Worm (Caenorhabditis elegans) whole organism, early embryonic: ENCODE measurements around the gene pqn-76.
"Not testable (repeated sequence)": the region's sequence is repeated elsewhere in the genome, so short reads cannot be mapped to it uniquely, and the experiment has no call there.

ENCODE experiments used
- B0310.2 ChIP-seq: sonication (generic microtip); optimal IDR thresholded peaks from 2 replicates; lab custom pipeline; 2016; ENCODE audit warnings: mild to moderate bottlenecking, missing genetic modification characterization, missing compliant biosample characterization
- F13C5.2 ChIP-seq: sonication (generic microtip); optimal IDR thresholded peaks from 2 replicates; lab custom pipeline; 2017; ENCODE audit warnings: mild to moderate bottlenecking, missing genetic modification characterization, inconsistent platforms, missing compliant biosample characterization
- aly-1 ChIP-seq: sonication (generic microtip); optimal IDR thresholded peaks from 2 replicates; lab custom pipeline; 2016; ENCODE audit warnings: missing genetic modification characterization, missing compliant biosample characterization
- ama-1 ChIP-seq: fragments of 150-350 bp; optimal IDR thresholded peaks from 2 replicates; lab custom pipeline; 2014
- ceh-13 ChIP-seq: fragments of 200-800 bp; sonication (Bioruptor generic); optimal IDR thresholded peaks from 2 replicates; lab custom pipeline; 2018; ENCODE audit warnings: mild to moderate bottlenecking, missing genetic modification characterization, missing compliant biosample characterization
- ceh-36 ChIP-seq: sonication (generic microtip); optimal IDR thresholded peaks from 2 replicates; lab custom pipeline; 2016; ENCODE audit warnings: missing genetic modification characterization, inconsistent platforms, missing compliant biosample characterization
- ets-7 ChIP-seq: sonication (generic microtip); optimal IDR thresholded peaks from 2 replicates; lab custom pipeline; 2016; ENCODE audit warnings: missing genotype, missing genetic modification characterization, missing compliant biosample characterization
- flt-1 ChIP-seq: fragments of 200-800 bp; sonication (Bioruptor generic); IDR thresholded peaks from 2 replicates; pipeline ENCODE4 v1.3.6; 2022; ENCODE audit warnings: missing genetic modification characterization, missing compliant biosample characterization
- hmbx-1 ChIP-seq: sonication (generic microtip); optimal IDR thresholded peaks from 2 replicates; lab custom pipeline; 2016; ENCODE audit warnings: mild to moderate bottlenecking, missing genetic modification characterization, missing compliant biosample characterization
- hmg-4 ChIP-seq: fragments of 200-800 bp; sonication (Bioruptor generic); optimal IDR thresholded peaks from 2 replicates; lab custom pipeline; 2018; ENCODE audit warnings: mild to moderate bottlenecking, missing genetic modification characterization, missing compliant biosample characterization
- hnd-1 ChIP-seq: sonication (generic microtip); optimal IDR thresholded peaks from 2 replicates; lab custom pipeline; 2016; ENCODE audit warnings: missing genetic modification characterization, missing compliant biosample characterization
- pes-1 ChIP-seq: fragments of 200-800 bp; sonication (Bioruptor generic); IDR thresholded peaks from 2 replicates; pipeline ENCODE4 v1.3.6; 2022; ENCODE audit warnings: missing genetic modification reagents, missing genetic modification characterization, missing compliant biosample characterization
- scrt-1 ChIP-seq: fragments of 200-800 bp; sonication (Bioruptor generic); IDR thresholded peaks from 2 replicates; pipeline ENCODE4 v1.3.6; 2022; ENCODE audit warnings: missing genetic modification characterization, missing compliant biosample characterization
- sea-1 ChIP-seq: fragments of 200-800 bp; sonication (Bioruptor generic); conservative IDR thresholded peaks from 2 replicates; pipeline ENCODE4 v1.3.6; 2022; ENCODE audit warnings: missing genetic modification characterization, missing compliant biosample characterization
- tbx-11 ChIP-seq: fragments of 200-800 bp; sonication (Bioruptor generic); IDR thresholded peaks from 2 replicates; pipeline ENCODE4 v1.3.6; 2022; ENCODE audit warnings: missing genetic modification characterization, missing compliant biosample characterization
- tbx-37 ChIP-seq: fragments of 200-800 bp; sonication (Bioruptor generic); conservative IDR thresholded peaks from 2 replicates; pipeline ENCODE4 v1.3.6; 2022; ENCODE audit warnings: missing genetic modification reagents, missing genetic modification characterization, missing compliant biosample characterization
- tra-4 ChIP-seq: sonication (generic microtip); optimal IDR thresholded peaks from 2 replicates; lab custom pipeline; 2017; ENCODE audit warnings: missing genetic modification characterization, missing compliant biosample characterization

The pqn-76 gene

ce11 chrIV:15571652-15572051 lies 7.2 kb upstream of the pqn-76 start:
- TF ChIP-seq F13C5.2 (tag; lab: Kevin White, UChicago) = no peak
- no peak for TF ChIP-seq hnd-1 (tag; lab: Kevin White, UChicago)
- no peak for TF ChIP-seq B0310.2 (tag; lab: Kevin White, UChicago)
- no peak for TF ChIP-seq sea-1 (GFP tag; lab: Robert Waterston, UW)
- no peak for TF ChIP-seq ama-1 (lab: Kevin White, UChicago)
- TF ChIP-seq ceh-36 (tag; lab: Kevin White, UChicago) = no peak
- no peak for TF ChIP-seq scrt-1 (GFP tag; lab: Robert Waterston, UW)
- TF ChIP-seq pes-1 = no peak

- TF ChIP-seq hmg-4 = no peak
- TF ChIP-seq ama-1 (lab: Kevin White, UChicago) = no peak
- TF ChIP-seq ceh-13 (GFP tag; lab: Kevin White, UChicago) = no peak
Observed at ce11 chrIV:15572106-15572505, 6.8 kb upstream of the pqn-76 start.

- no peak for TF ChIP-seq ama-1 (lab: Kevin White, UChicago)
- TF ChIP-seq hmg-4 = no peak
Observed at ce11 chrIV:15573863-15574262, 5.0 kb upstream of the pqn-76 start.

- TF ChIP-seq tbx-11 = no peak
- no peak for TF ChIP-seq tbx-37 (GFP tag; lab: Robert Waterston, UW)
- TF ChIP-seq pes-1 = no peak
- no peak for TF ChIP-seq hmg-4
- TF ChIP-seq flt-1 (GFP tag; lab: Robert Waterston, UW) = no peak
- no peak for TF ChIP-seq ceh-13 (GFP tag; lab: Kevin White, UChicago)
- TF ChIP-seq scrt-1 (GFP tag; lab: Robert Waterston, UW) = no peak
- no peak for TF ChIP-seq sea-1 (GFP tag; lab: Robert Waterston, UW)
Observed at ce11 chrIV:15583620-15584019, 4.7 kb downstream of the pqn-76 start, which contains the start of gene Y105C5A.508. Gene Y105C5A.508 (plus strand): TSS chrIV:15583920.

ce11 chrIV:15588879-15589278 lies 10.0 kb downstream of the pqn-76 start:
- no peak for TF ChIP-seq flt-1 (GFP tag; lab: Robert Waterston, UW)
- TF ChIP-seq tra-4 (tag; lab: Kevin White, UChicago) = no peak
- TF ChIP-seq aly-1 (tag; lab: Kevin White, UChicago) = no peak
- no peak for TF ChIP-seq hnd-1 (tag; lab: Kevin White, UChicago)
- no peak for TF ChIP-seq tbx-11
- TF ChIP-seq sea-1 (GFP tag; lab: Robert Waterston, UW) = no peak
- TF ChIP-seq scrt-1 (GFP tag; lab: Robert Waterston, UW) = no peak
- no peak for TF ChIP-seq tbx-37 (GFP tag; lab: Robert Waterston, UW)
- TF ChIP-seq hmbx-1 (tag; lab: Kevin White, UChicago) = no peak
- no peak for TF ChIP-seq hmg-4
- TF ChIP-seq ceh-36 (tag; lab: Kevin White, UChicago) = no peak
- TF ChIP-seq pes-1 = no peak
- TF ChIP-seq ets-7 (tag; lab: Kevin White, UChicago) = no peak
- TF ChIP-seq B0310.2 (tag; lab: Kevin White, UChicago) = no peak
- TF ChIP-seq ceh-13 (GFP tag; lab: Kevin White, UChicago) = no peak
- TF ChIP-seq F13C5.2 (tag; lab: Kevin White, UChicago) = no peak
- no peak for TF ChIP-seq ama-1 (lab: Kevin White, UChicago)

- not testable (repeated sequence) for TF ChIP-seq tbx-37 (GFP tag; lab: Robert Waterston, UW); hmbx-1 (tag; lab: Kevin White, UChicago); tbx-11
Observed at ce11 chrIV:15590397-15590796, 11.5 kb downstream of the pqn-76 start, which contains the start of gene abu-5. Gene abu-5 (plus strand): TSS chrIV:15590697.

- TF ChIP-seq tbx-11 (no peak), ama-1 (lab: Kevin White, UChicago) (no peak), scrt-1 (GFP tag; lab: Robert Waterston, UW) (no peak), F13C5.2 (tag; lab: Kevin White, UChicago) (no peak), sea-1 (GFP tag; lab: Robert Waterston, UW) (no peak), hmg-4 (no peak), pes-1 (no peak), tra-4 (tag; lab: Kevin White, UChicago) (no peak), ets-7 (tag; lab: Kevin White, UChicago) (no peak), B0310.2 (tag; lab: Kevin White, UChicago) (no peak), hnd-1 (tag; lab: Kevin White, UChicago) (no peak), ceh-13 (GFP tag; lab: Kevin White, UChicago) (no peak), hmbx-1 (tag; lab: Kevin White, UChicago) (no peak), tbx-37 (GFP tag; lab: Robert Waterston, UW) (no peak), flt-1 (GFP tag; lab: Robert Waterston, UW) (no peak), aly-1 (tag; lab: Kevin White, UChicago) (no peak), ceh-36 (tag; lab: Kevin White, UChicago) (no peak)
Observed at ce11 chrIV:15591975-15592374, 13.1 kb downstream of the pqn-76 start.

- no peak for TF ChIP-seq tbx-11
Observed at ce11 chrIV:15593078-15593477, 14.2 kb downstream of the pqn-76 start.
